Worm (Caenorhabditis elegans) whole organism, dauer: ENCODE data around the gene C50F4.8.

Experiments used
- unc-62 ChIP-seq: sonication (generic microtip); optimal IDR thresholded peaks from 2 replicates; lab custom pipeline; 2017; ENCODE audit warnings: missing biosample characterization, missing genetic modification reagents, missing genetic modification characterization

C50F4.8 gene

ce11 chrV:9527337-9527736, 8.7 kb upstream of the C50F4.8 start:
- TF ChIP-seq unc-62 (GFP tag; lab: Kevin White, UChicago), result no peak

ce11 chrV:9526470-9526869, 7.8 kb upstream of the C50F4.8 start, which contains the start of gene C50F4.1:
Gene C50F4.1, plus strand, starts transcription at chrV:9526793.
- TF ChIP-seq unc-62 (GFP tag; lab: Kevin White, UChicago), result no peak

ce11 chrV:9524099-9524498, 5.4 kb upstream of the C50F4.8 start, which contains the start of gene C50F4.9:
Gene C50F4.9, minus strand, starts transcription at chrV:9524199.
- TF ChIP-seq unc-62 (GFP tag; lab: Kevin White, UChicago), result no peak

- TF ChIP-seq unc-62 (GFP tag; lab: Kevin White, UChicago), result no peak
These were observed 3.0 kb upstream of the C50F4.8 start for ce11 chrV:9521697-9522096.

ce11 chrV:9516280-9516679, 2.4 kb downstream of the C50F4.8 start:
- no peak for TF ChIP-seq unc-62 (GFP tag; lab: Kevin White, UChicago)

- no peak for TF ChIP-seq unc-62 (GFP tag; lab: Kevin White, UChicago)
These were observed 5.1 kb downstream of the C50F4.8 start, which contains the start of gene eif-2Bdelta for ce11 chrV:9513590-9513989. Gene eif-2Bdelta, plus strand, starts transcription at chrV:9513824.

- no peak for TF ChIP-seq unc-62 (GFP tag; lab: Kevin White, UChicago)
These were observed 9.1 kb downstream of the C50F4.8 start for ce11 chrV:9509597-9509996.

ce11 chrV:9507742-9508141, 10.9 kb downstream of the C50F4.8 start, which contains the start of gene acs-14:
Gene acs-14, plus strand, starts transcription at chrV:9508132.
- no peak for TF ChIP-seq unc-62 (GFP tag; lab: Kevin White, UChicago)

ce11 chrV:9506931-9507330, 11.7 kb downstream of the C50F4.8 start:
- no peak for TF ChIP-seq unc-62 (GFP tag; lab: Kevin White, UChicago)

- no peak for TF ChIP-seq unc-62 (GFP tag; lab: Kevin White, UChicago)
These were observed 14.1 kb downstream of the C50F4.8 start, which contains the start of gene haao-1 for ce11 chrV:9504474-9504960. Gene haao-1, plus strand, starts transcription at chrV:9504910.

- TF ChIP-seq unc-62 (GFP tag; lab: Kevin White, UChicago), result no peak
These were observed 15.4 kb downstream of the C50F4.8 start for ce11 chrV:9503152-9503817.

- no peak for TF ChIP-seq unc-62 (GFP tag; lab: Kevin White, UChicago)
These were observed 17.7 kb downstream of the C50F4.8 start, which contains the start of gene swt-5 for ce11 chrV:9500826-9501451. Gene swt-5, plus strand, starts transcription at chrV:9501401.

ce11 chrV:9499295-9499694, 19.4 kb downstream of the C50F4.8 start:
- TF ChIP-seq unc-62 (GFP tag; lab: Kevin White, UChicago), result no peak

- TF ChIP-seq unc-62 (GFP tag; lab: Kevin White, UChicago), result no peak
These were observed 21.9 kb downstream of the C50F4.8 start, which contains the start of gene gsnl-1 for ce11 chrV:9496742-9497141. Gene gsnl-1, plus strand, starts transcription at chrV:9497042.

- no peak for TF ChIP-seq unc-62 (GFP tag; lab: Kevin White, UChicago)
These were observed 26.2 kb downstream of the C50F4.8 start for ce11 chrV:9492460-9492859.

ce11 chrV:9491440-9492160, 27.1 kb downstream of the C50F4.8 start, which contains the start of gene K06A4.7:
Gene K06A4.7, minus strand, starts transcription at chrV:9491490.
- no peak for TF ChIP-seq unc-62 (GFP tag; lab: Kevin White, UChicago)
